Fruit fly (Drosophila melanogaster): ENCODE measurements around the gene bnb.
A peak's percentile ranks its signal among the peaks of the same experiment; 100 is the strongest.

The bnb gene

DNA sequence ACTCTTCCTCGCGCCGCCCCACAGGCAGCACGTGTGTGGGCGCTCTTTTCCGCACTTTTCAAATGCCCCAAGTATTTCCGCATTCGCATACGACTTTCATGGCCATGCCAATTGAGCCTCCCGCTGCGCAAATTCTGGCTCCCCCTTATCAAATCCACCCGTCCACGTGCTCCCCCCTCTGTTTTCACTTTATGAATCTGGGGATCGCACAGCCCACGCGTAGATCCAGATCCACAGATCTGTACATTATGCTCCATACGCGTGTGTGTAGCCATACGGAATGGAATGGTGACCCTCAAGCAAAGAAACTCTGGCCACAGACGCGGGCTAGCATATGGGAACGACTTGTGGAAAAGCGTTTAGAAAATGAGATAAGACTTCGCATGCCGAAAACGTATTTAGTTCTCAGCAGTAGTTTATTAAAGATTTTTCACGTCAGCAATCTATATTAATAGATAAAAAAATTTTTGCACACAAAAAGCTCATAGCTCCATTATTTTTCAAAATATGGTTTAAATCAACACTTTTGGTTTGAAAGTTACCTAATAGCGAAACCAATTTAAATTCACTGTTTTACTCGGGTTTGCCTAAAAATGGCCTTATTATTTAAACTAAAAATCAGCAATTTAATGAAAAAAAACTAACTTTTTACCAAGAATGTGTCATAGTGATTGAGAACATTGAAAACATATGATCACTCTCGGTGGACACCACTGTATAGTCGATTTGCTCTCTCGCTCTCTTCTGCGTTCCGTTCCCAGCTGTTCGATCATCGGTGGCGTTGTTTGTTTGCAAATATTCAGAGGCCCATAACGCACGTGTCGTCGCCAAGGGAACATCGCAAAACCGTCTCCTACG is 7.9 kb downstream of the bnb start (continued):
- peak; percentile 49 for TF ChIP-seq Asciz (GFP tag; optimal IDR thresholded peaks at IDR 0.05)
- TF ChIP-seq fu2 (GFP tag; optimal IDR thresholded peaks at IDR 0.05) = peak; percentile 39
- no peak for TF ChIP-seq D (optimal IDR thresholded peaks at IDR 0.05)
- TF ChIP-seq D (GFP tag; optimal IDR thresholded peaks at IDR 0.05) = peak; percentile 39
- TF ChIP-seq CG4820 (GFP tag; optimal IDR thresholded peaks at IDR 0.05) = peak; percentile 10
- no peak for TF ChIP-seq Tbp (GFP tag; optimal IDR thresholded peaks at IDR 0.05)
- no peak for TF ChIP-seq Kr (GFP tag; optimal IDR thresholded peaks at IDR 0.05)
- peak; percentile 48 for TF ChIP-seq Abd-B (GFP tag; optimal IDR thresholded peaks at IDR 0.05)
- peak; percentile 47 for TF ChIP-seq CG4424 (GFP tag; optimal IDR thresholded peaks at IDR 0.05)
- no peak for TF ChIP-seq CG16779 (GFP tag; IDR thresholded peaks at IDR 0.05)
- peak; percentile 68 for TF ChIP-seq D19B (GFP tag; optimal IDR thresholded peaks at IDR 0.05)
- TF ChIP-seq Dad (GFP tag; optimal IDR thresholded peaks at IDR 0.05) = peak; percentile 31
- peak; percentile 46 for TF ChIP-seq CG15601 (tag; optimal IDR thresholded peaks at IDR 0.05)
- no peak for TF ChIP-seq schlank (tag; optimal IDR thresholded peaks at IDR 0.05)
- peak; percentile 21; the same call in 1 of the 3 replicates for TF ChIP-seq Aef1 (GFP tag; IDR thresholded peaks at IDR 0.05)
- TF ChIP-seq CG14710 (tag; optimal IDR thresholded peaks at IDR 0.05) = peak; percentile 48
- peak; percentile 47 for TF ChIP-seq caup (GFP tag; optimal IDR thresholded peaks at IDR 0.05; ENCODE audit: severe bottlenecking)
- peak; percentile 78 for TF ChIP-seq CG13624 (GFP tag; optimal IDR thresholded peaks at IDR 0.05)
- peak; percentile 55 for TF ChIP-seq CG10274 (GFP tag; optimal IDR thresholded peaks at IDR 0.05)
- TF ChIP-seq Gsc (GFP tag; IDR thresholded peaks at IDR 0.05) = no peak
- TF ChIP-seq fd64A (GFP tag; optimal IDR thresholded peaks at IDR 0.05) = no peak
- TF ChIP-seq CG2120 (GFP tag; optimal IDR thresholded peaks at IDR 0.05) = peak; percentile 84
- TF ChIP-seq gem (tag; optimal IDR thresholded peaks at IDR 0.05) = peak; percentile 78
- TF ChIP-seq MTF-1 (GFP tag; optimal IDR thresholded peaks at IDR 0.05; ENCODE audit: borderline replicate concordance) = no peak
- TF ChIP-seq HLH54F (GFP tag; optimal IDR thresholded peaks at IDR 0.05) = peak; percentile 75
- TF ChIP-seq HLHmδ (GFP tag; optimal IDR thresholded peaks at IDR 0.05) = no peak
- TF ChIP-seq CG9817 (tag; optimal IDR thresholded peaks at IDR 0.05) = peak; percentile 47
- TF ChIP-seq CG11085 (GFP tag; IDR thresholded peaks at IDR 0.05) = no peak
- no peak for TF ChIP-seq Optix (GFP tag; IDR thresholded peaks at IDR 0.05)
- peak; percentile 45 for TF ChIP-seq Camta (GFP tag; optimal IDR thresholded peaks at IDR 0.05)
- TF ChIP-seq CG13424 (tag; optimal IDR thresholded peaks at IDR 0.05) = peak; percentile 69
- TF ChIP-seq Trl (optimal IDR thresholded peaks at IDR 0.05) = peak; percentile 24 to 51
- peak; percentile 31 for TF ChIP-seq Trl (GFP tag; optimal IDR thresholded peaks at IDR 0.05)
- peak; percentile 74 for TF ChIP-seq Sox100B (GFP tag; optimal IDR thresholded peaks at IDR 0.05)
- no peak for TF ChIP-seq B-H1 (GFP tag; IDR thresholded peaks at IDR 0.05)
- TF ChIP-seq CG11504 (tag; optimal IDR thresholded peaks at IDR 0.05) = peak; percentile 76
- TF ChIP-seq Rfx (GFP tag; IDR thresholded peaks at IDR 0.05) = peak; percentile 56
- peak; percentile 25 for TF ChIP-seq CG13894 (tag; optimal IDR thresholded peaks at IDR 0.05)
- no peak for TF ChIP-seq z (GFP tag; IDR thresholded peaks at IDR 0.05)
- TF ChIP-seq Hmr (GFP tag; optimal IDR thresholded peaks at IDR 0.05) = peak; percentile 68
- TF ChIP-seq pfk (GFP tag; optimal IDR thresholded peaks at IDR 0.05) = peak; percentile 80
- TF ChIP-seq esg (GFP tag; conservative IDR thresholded peaks at IDR 0.05) = peak; percentile 54
- peak; percentile 42 for TF ChIP-seq CG10654 (GFP tag; optimal IDR thresholded peaks at IDR 0.05)
- TF ChIP-seq CG15269 (tag; optimal IDR thresholded peaks at IDR 0.05) = peak; percentile 68
- peak; percentile 72 for TF ChIP-seq CG12659 (GFP tag; optimal IDR thresholded peaks at IDR 0.05)
- peak; percentile 67 for TF ChIP-seq Oli (tag; optimal IDR thresholded peaks at IDR 0.05)
- peak; percentile 61 for TF ChIP-seq CG6854 (GFP tag; optimal IDR thresholded peaks at IDR 0.05)
- no peak for TF ChIP-seq CrebB (tag; optimal IDR thresholded peaks at IDR 0.05)
- peak; percentile 17 for TF ChIP-seq NC2β (GFP tag; optimal IDR thresholded peaks at IDR 0.05)
